Fruit fly (Drosophila melanogaster) whole organism: Measurements from ENCODE around the gene CG42780.

ENCODE experiments used
- CG8478 ChIP-seq: fragments of >200 bp; optimal IDR thresholded peaks from 2 replicates; lab custom pipeline; 2018; ENCODE audit warnings: inconsistent platforms
- pan ChIP-seq: fragments of >200 bp; optimal IDR thresholded peaks from 2 replicates; lab custom pipeline; 2017
- psq ChIP-seq: fragments of >200 bp; optimal IDR thresholded peaks from 2 replicates; lab custom pipeline; 2017
- usp ChIP-seq: fragments of >200 bp; optimal IDR thresholded peaks from 2 replicates; lab custom pipeline; 2017; ENCODE audit warnings: missing biosample characterization, missing genetic modification characterization, mixed read lengths

DNA sequence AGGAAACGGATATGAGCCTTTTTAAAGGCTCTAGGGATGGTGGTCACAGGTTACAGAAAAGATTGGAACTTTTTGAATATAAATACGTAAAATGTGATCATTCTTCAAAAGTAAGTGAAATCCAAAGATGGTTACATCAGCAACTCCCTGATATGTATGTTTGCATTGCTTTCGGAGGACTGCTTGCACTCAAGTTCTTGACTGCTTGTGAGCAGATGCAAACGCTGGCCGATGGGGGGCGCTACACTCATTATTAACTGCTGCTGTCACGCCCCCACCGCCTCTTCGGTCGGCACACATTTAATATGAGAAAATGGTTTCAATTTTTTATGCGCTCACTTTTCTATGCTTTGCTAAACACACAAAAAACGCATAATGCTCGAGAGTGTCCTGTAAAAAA is 18.0 kb upstream of the CG42780 start:
- TF ChIP-seq psq (lab: Kevin White, UChicago) (no peak), pan (no peak), usp (no peak), CG8478 (lab: Kevin White, UChicago) (no peak)
